Fruit fly (Drosophila melanogaster): Measurements from ENCODE around the gene bbg.

dm6 chr3L:14454716-14455115 lies 81.4 kb downstream of the bbg start:
- TF ChIP-seq Sox102F (GFP tag; optimal IDR thresholded peaks at IDR 0.05) (no peak), CG8632 (GFP tag; optimal IDR thresholded peaks at IDR 0.05) (no peak), vri (GFP tag; optimal IDR thresholded peaks at IDR 0.05) (no peak), fkh (GFP tag; optimal IDR thresholded peaks at IDR 0.05) (no peak), CG4318 (GFP tag; optimal IDR thresholded peaks at IDR 0.05) (no peak), dac (GFP tag; optimal IDR thresholded peaks at IDR 0.05) (no peak), CG8119 (GFP tag; IDR thresholded peaks at IDR 0.05) (no peak), CG32006 (GFP tag; optimal IDR thresholded peaks at IDR 0.05) (no peak), CG7368 (GFP tag; optimal IDR thresholded peaks at IDR 0.05) (no peak), CG31627 (GFP tag; optimal IDR thresholded peaks at IDR 0.05) (no peak)

Data from whole organism, prepupa.